Fruit fly (Drosophila melanogaster) whole organism, embryonic: Measurements from ENCODE around the gene Cyp12a5.

Experiments used
- Adf1 ChIP-seq: fragments of 200-800 bp; sonication (Bioruptor generic); IDR thresholded peaks from 2 replicates; pipeline ENCODE4 v1.3.6; 2022; ENCODE audit warnings: missing biosample characterization, missing genetic modification characterization
- Antp ChIP-seq: fragments of 200-800 bp; sonication (Bioruptor generic); optimal IDR thresholded peaks from 3 replicates; lab custom pipeline; 2016; ENCODE audit warnings: missing biosample characterization, missing genetic modification characterization
- BEAF-32 ChIP-seq: fragments of 200-800 bp; sonication (Bioruptor generic); optimal IDR thresholded peaks from 3 replicates; lab custom pipeline; 2017; ENCODE audit warnings: missing biosample characterization, missing genetic modification characterization, mild to moderate bottlenecking, moderate library complexity, missing genetic modification reagents
- Bgb ChIP-seq: fragments of 200-800 bp; sonication (Bioruptor generic); IDR thresholded peaks from 2 replicates; pipeline ENCODE4 v1.3.6; 2022; ENCODE audit warnings: missing biosample characterization, missing genetic modification characterization; ENCODE audit not compliant: partially characterized antibody
- CG10147 ChIP-seq: fragments of 200-800 bp; sonication (Bioruptor generic); optimal IDR thresholded peaks from 2 replicates; lab custom pipeline; 2019; ENCODE audit warnings: missing biosample characterization, mild to moderate bottlenecking, missing genetic modification characterization, moderate library complexity
- CG11456 ChIP-seq: fragments of 200-800 bp; sonication (Bioruptor generic); IDR thresholded peaks from 3 replicates; pipeline ENCODE4 v1.3.6; 2022; ENCODE audit warnings: missing biosample characterization, missing genetic modification characterization
- CG14014 ChIP-seq: fragments of 200-800 bp; sonication (Bioruptor generic); IDR thresholded peaks from 2 replicates; pipeline ENCODE4 v1.3.6; 2022; ENCODE audit warnings: missing biosample characterization, missing genetic modification characterization
- CG17328 ChIP-seq: fragments of 200-800 bp; sonication (Bioruptor generic); IDR thresholded peaks from 2 replicates; pipeline ENCODE4 v1.3.6; 2022; ENCODE audit warnings: missing biosample characterization, missing genetic modification characterization
- CG2875 ChIP-seq: fragments of 200-800 bp; sonication (Bioruptor generic); optimal IDR thresholded peaks from 2 replicates; lab custom pipeline; 2017; ENCODE audit warnings: missing biosample characterization, mild to moderate bottlenecking, missing genetic modification characterization, missing genetic modification reagents
- CG30431 ChIP-seq: fragments of 200-800 bp; sonication (Bioruptor generic); optimal IDR thresholded peaks from 2 replicates; lab custom pipeline; 2017; ENCODE audit warnings: missing biosample characterization, missing genetic modification characterization
- CG31224 ChIP-seq: fragments of 200-800 bp; sonication (Bioruptor generic); IDR thresholded peaks from 2 replicates; pipeline ENCODE4 v1.3.6; 2022; ENCODE audit warnings: missing biosample characterization, missing genetic modification characterization
- CG32532 ChIP-seq: fragments of 200-800 bp; sonication (Bioruptor generic); IDR thresholded peaks from 2 replicates; pipeline ENCODE4 v1.3.6; 2022; ENCODE audit warnings: missing biosample characterization, missing genetic modification characterization
- CG4282 ChIP-seq: fragments of 200-800 bp; sonication (Bioruptor generic); optimal IDR thresholded peaks from 2 replicates; lab custom pipeline; 2016; ENCODE audit warnings: missing biosample characterization, missing genetic modification characterization
- CG6272 ChIP-seq: fragments of 200-800 bp; sonication (Bioruptor generic); IDR thresholded peaks from 2 replicates; pipeline ENCODE4 v1.3.6; 2022; ENCODE audit warnings: missing biosample characterization, missing genetic modification characterization
- CG6791 ChIP-seq: fragments of 200-800 bp; sonication (Bioruptor generic); IDR thresholded peaks from 3 replicates; pipeline ENCODE4 v1.3.6; 2022; ENCODE audit warnings: missing biosample characterization, missing genetic modification characterization; ENCODE audit not compliant: partially characterized antibody
- CG6854 ChIP-seq: fragments of 200-800 bp; sonication (Bioruptor generic); optimal IDR thresholded peaks from 3 replicates; lab custom pipeline; 2017; ENCODE audit warnings: missing biosample characterization, mild to moderate bottlenecking, missing genetic modification characterization
- CG7556 ChIP-seq: fragments of 200-800 bp; sonication (Bioruptor generic); optimal IDR thresholded peaks from 2 replicates; lab custom pipeline; 2017; ENCODE audit warnings: missing biosample characterization, mild to moderate bottlenecking, missing genetic modification characterization
- CG9437 ChIP-seq: fragments of 200-800 bp; sonication (Bioruptor generic); optimal IDR thresholded peaks from 2 replicates; lab custom pipeline; 2018; ENCODE audit warnings: missing biosample characterization, mild to moderate bottlenecking, missing genetic modification characterization
- CG9797 ChIP-seq: fragments of 200-800 bp; sonication (Bioruptor generic); optimal IDR thresholded peaks from 3 replicates; lab custom pipeline; 2018; ENCODE audit warnings: missing biosample characterization, mild to moderate bottlenecking, missing genetic modification characterization
- D ChIP-seq, 2 experiments: fragments of 200-800 bp in 1 of 2; fragments of >200 bp in 1 of 2; sonication (Bioruptor generic) in 1 of 2; optimal IDR thresholded peaks; 2 replicates in 1 of 2; 3 replicates in 1 of 2; lab custom pipeline; 2017; ENCODE audit warnings: mild to moderate bottlenecking in 1 of 2, missing biosample characterization in 1 of 2, missing genetic modification characterization in 1 of 2, missing genetic modification reagents in 1 of 2
- Dbx ChIP-seq: fragments of 200-800 bp; sonication (Bioruptor generic); IDR thresholded peaks from 3 replicates; pipeline ENCODE4 v1.3.6; 2022; ENCODE audit warnings: missing biosample characterization, missing genetic modification characterization
- Drgx ChIP-seq: fragments of 200-800 bp; sonication (Bioruptor generic); IDR thresholded peaks from 2 replicates; pipeline ENCODE4 v1.3.6; 2022; ENCODE audit warnings: missing biosample characterization, missing genetic modification characterization
- MTF-1 ChIP-seq: fragments of 200-800 bp; sonication (Bioruptor generic); optimal IDR thresholded peaks from 2 replicates; lab custom pipeline; 2018; ENCODE audit warnings: missing biosample characterization, mild to moderate bottlenecking, missing genetic modification characterization, borderline replicate concordance
- Nf-YC ChIP-seq: fragments of 200-800 bp; optimal IDR thresholded peaks from 3 replicates; lab custom pipeline; 2019; ENCODE audit warnings: missing biosample characterization, mild to moderate bottlenecking, missing genetic modification characterization, moderate library complexity
- Scr ChIP-seq: fragments of 200-800 bp; sonication (Bioruptor generic); IDR thresholded peaks from 2 replicates; pipeline ENCODE4 v1.3.6; 2022; ENCODE audit warnings: missing biosample characterization, missing genetic modification characterization; ENCODE audit not compliant: partially characterized antibody
- YL-1 ChIP-seq: fragments of 200-800 bp; sonication (Bioruptor generic); optimal IDR thresholded peaks from 3 replicates; lab custom pipeline; 2017; ENCODE audit warnings: missing biosample characterization, mild to moderate bottlenecking, missing genetic modification characterization
- bsh ChIP-seq, 2 experiments: fragments of 200-800 bp; sonication (Bioruptor generic); optimal IDR thresholded peaks; 2 replicates each; lab custom pipeline; 2017 to 2018; ENCODE audit warnings: mild to moderate bottlenecking in 2 of 2, missing biosample characterization in 2 of 2, missing genetic modification characterization in 2 of 2, moderate library complexity in 1 of 2
- cad ChIP-seq: fragments of >200 bp; optimal IDR thresholded peaks from 2 replicates; lab custom pipeline; 2017; ENCODE audit warnings: missing biosample characterization, missing genetic modification characterization
- cas ChIP-seq: fragments of 200-800 bp; sonication (Bioruptor generic); IDR thresholded peaks from 2 replicates; pipeline ENCODE4 v1.3.6; 2022; ENCODE audit warnings: missing biosample characterization, missing genetic modification characterization
- chinmo ChIP-seq: fragments of 200-800 bp; sonication (Bioruptor generic); IDR thresholded peaks from 4 replicates; pipeline ENCODE4 v1.3.6; 2022; ENCODE audit warnings: missing biosample characterization, missing genetic modification characterization; ENCODE audit not compliant: partially characterized antibody
- exex ChIP-seq: fragments of 200-800 bp; sonication (Bioruptor generic); optimal IDR thresholded peaks from 4 replicates; lab custom pipeline; 2018; ENCODE audit warnings: missing biosample characterization, mild to moderate bottlenecking, missing genetic modification characterization, moderate library complexity
- fru ChIP-seq: fragments of >200 bp; optimal IDR thresholded peaks from 2 replicates; lab custom pipeline; 2017
- grn ChIP-seq: fragments of 200-800 bp; sonication (Bioruptor generic); optimal IDR thresholded peaks from 3 replicates; lab custom pipeline; 2017; ENCODE audit warnings: missing biosample characterization, missing genetic modification characterization
- gt ChIP-seq: fragments of 200-800 bp; sonication (Bioruptor generic); IDR thresholded peaks from 2 replicates; pipeline ENCODE4 v1.3.6; 2022; ENCODE audit warnings: missing biosample characterization, missing genetic modification characterization
- lab ChIP-seq: fragments of 200-800 bp; sonication (Bioruptor generic); optimal IDR thresholded peaks from 3 replicates; lab custom pipeline; 2017; ENCODE audit warnings: missing biosample characterization, missing genetic modification characterization, mild to moderate bottlenecking, moderate library complexity, missing genetic modification reagents
- lola ChIP-seq, 3 experiments: fragments of >200 bp in 2 of 3; fragments of 200-800 bp in 1 of 3; sonication (Bioruptor generic) in 1 of 3; optimal IDR thresholded peaks; 2 replicates each; lab custom pipeline; 2017 to 2019; ENCODE audit warnings: missing biosample characterization in 3 of 3, missing genetic modification characterization in 3 of 3, mild to moderate bottlenecking in 1 of 3, moderate library complexity in 1 of 3
- pita ChIP-seq: fragments of 200-800 bp; sonication (Bioruptor generic); optimal IDR thresholded peaks from 2 replicates; lab custom pipeline; 2017; ENCODE audit warnings: missing biosample characterization, mild to moderate bottlenecking, missing genetic modification characterization
- pros ChIP-seq: fragments of 200-800 bp; sonication (Bioruptor generic); optimal IDR thresholded peaks from 3 replicates; lab custom pipeline; 2019; ENCODE audit warnings: missing biosample characterization, mild to moderate bottlenecking, missing genetic modification characterization, moderate library complexity
- seq ChIP-seq: fragments of 200-800 bp; sonication (Bioruptor generic); IDR thresholded peaks from 2 replicates; pipeline ENCODE4 v1.3.6; 2022; ENCODE audit warnings: missing biosample characterization, missing genetic modification characterization
- sna ChIP-seq: fragments of 200-800 bp; sonication (Bioruptor generic); IDR thresholded peaks from 2 replicates; pipeline ENCODE4 v1.3.6; 2022; ENCODE audit warnings: missing biosample characterization, missing genetic modification characterization; ENCODE audit not compliant: partially characterized antibody
- so ChIP-seq: fragments of 200-800 bp; sonication (Bioruptor generic); IDR thresholded peaks from 3 replicates; pipeline ENCODE4 v1.3.6; 2022; ENCODE audit warnings: missing biosample characterization, missing genetic modification characterization
- sqz ChIP-seq: fragments of 200-800 bp; sonication (Bioruptor generic); optimal IDR thresholded peaks from 3 replicates; lab custom pipeline; 2018; ENCODE audit warnings: missing biosample characterization, mild to moderate bottlenecking, missing genetic modification characterization
- twi ChIP-seq: fragments of 200-800 bp; optimal IDR thresholded peaks from 2 replicates; lab custom pipeline; 2019; ENCODE audit warnings: missing biosample characterization, mild to moderate bottlenecking, missing genetic modification characterization, moderate library complexity
- zen2 ChIP-seq: fragments of 200-800 bp; sonication (Bioruptor generic); IDR thresholded peaks from 3 replicates; pipeline ENCODE4 v1.3.6; 2022; ENCODE audit warnings: missing biosample characterization, missing genetic modification characterization; ENCODE audit not compliant: partially characterized antibody

Cyp12a5 gene

dm6 chr3R:19162135-19162616, 29.7 kb downstream of the Cyp12a5 start, which contains the start of the genes CG42359 and Nsun5 (continued):
- TF ChIP-seq CG6791 (GFP tag; lab: Robert Waterston, UW): peak; percentile 86
- TF ChIP-seq CG6272 (GFP tag; lab: Robert Waterston, UW): peak; percentile 82
- no peak for TF ChIP-seq fru (lab: Kevin White, UChicago)
- TF ChIP-seq exex (tag; lab: Kevin White, UChicago): peak; percentile 73
- peak; percentile 70 for TF ChIP-seq CG30431 (GFP tag; lab: Kevin White, UChicago)
- TF ChIP-seq seq (GFP tag; lab: Robert Waterston, UW): peak; percentile 81
- peak; percentile 93 for TF ChIP-seq sqz (GFP tag; lab: Kevin White, UChicago)
- peak; percentile 72 for TF ChIP-seq cas
- peak; percentile 92 for TF ChIP-seq Scr (GFP tag; lab: Robert Waterston, UW)
- TF ChIP-seq CG10147 (GFP tag; lab: Kevin White, UChicago): peak; percentile 85
- peak in 1 of 3 experiments; percentile 83 for TF ChIP-seq lola (GFP tag; optimal IDR thresholded peaks at IDR 0.05; lab: Kevin White, UChicago)
- TF ChIP-seq zen2 (GFP tag; lab: Robert Waterston, UW): peak; percentile 85; the same call in 2 of the 3 replicates
- peak; percentile 88 for TF ChIP-seq CG9797
- no peak for TF ChIP-seq pita
- TF ChIP-seq CG7556 (GFP tag; lab: Kevin White, UChicago): peak; percentile 81

DNA sequence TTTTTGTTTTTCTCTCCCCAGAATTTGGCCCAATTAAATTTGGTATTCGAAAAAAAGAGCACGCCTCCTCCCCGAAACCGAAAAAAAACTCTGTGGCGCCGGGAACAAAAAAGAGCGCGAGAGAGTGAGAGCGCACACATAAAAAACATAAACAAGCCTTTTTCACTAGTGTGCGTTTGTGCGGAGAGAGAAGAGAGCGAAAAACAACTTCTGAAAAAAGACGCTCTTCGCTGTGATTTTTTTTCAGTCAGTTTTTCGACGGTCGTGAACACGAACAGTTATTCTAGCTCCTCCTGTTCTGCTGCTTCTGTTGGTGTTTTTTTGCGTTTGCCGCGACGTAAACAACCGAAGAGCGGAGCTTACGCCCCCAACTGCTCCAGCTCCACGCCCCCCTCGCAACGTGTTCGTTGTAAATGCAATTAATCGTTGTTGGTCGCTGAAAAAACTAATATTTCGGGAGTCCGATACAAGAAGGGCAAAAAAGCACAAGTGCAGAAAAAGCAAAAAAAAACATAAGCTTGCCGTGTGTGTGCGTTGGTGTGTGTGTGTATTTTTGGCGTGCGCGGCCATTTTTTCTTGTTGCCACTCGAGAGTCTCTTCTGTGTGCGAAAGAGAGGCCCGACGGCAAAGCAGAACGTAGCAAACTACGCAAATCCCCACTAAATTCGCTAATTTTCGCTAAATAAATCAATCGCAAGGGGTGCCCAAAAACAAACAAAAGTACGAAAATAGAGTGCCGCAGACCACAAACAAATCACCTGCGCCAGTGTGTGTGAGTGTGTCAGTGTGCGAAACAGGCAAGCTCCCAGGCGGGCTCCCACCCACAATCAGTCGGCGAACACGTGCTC, 31.7 kb downstream of the Cyp12a5 start, which contains the start of gene sqz:
TSS of gene sqz (plus strand) at position 240 of the 848 bp plus-strand sequence.
- peak; percentile 47; the same call in 1 of the 2 replicates for TF ChIP-seq Adf1 (GFP tag; lab: Robert Waterston, UW)
- no peak for TF ChIP-seq D (optimal IDR thresholded peaks at IDR 0.05; lab: Kevin White, UChicago)
- TF ChIP-seq D (GFP tag; optimal IDR thresholded peaks at IDR 0.05; lab: Kevin White, UChicago): peak; percentile 4
- no peak for TF ChIP-seq CG11456
- no peak for TF ChIP-seq gt
- peak; percentile 61; the same call in 1 of the 2 replicates for TF ChIP-seq CG32532 (GFP tag; lab: Robert Waterston, UW)
- TF ChIP-seq Scr (GFP tag; lab: Robert Waterston, UW): peak; percentile 38
- TF ChIP-seq Dbx (GFP tag; lab: Robert Waterston, UW): peak; percentile 35; the same call in 1 of the 3 replicates
- 0 out of 3 replicates have a peak, but pooled peaks have one; percentile 37 for TF ChIP-seq zen2 (GFP tag; lab: Robert Waterston, UW)
- peak; percentile 37 for TF ChIP-seq lab (GFP tag; lab: Kevin White, UChicago)
- TF ChIP-seq CG4282 (GFP tag; lab: Kevin White, UChicago): no peak
- TF ChIP-seq Nf-YC (tag; lab: Kevin White, UChicago): peak; percentile 19
- no peak for TF ChIP-seq CG2875 (GFP tag; lab: Kevin White, UChicago)
- peak; percentile 29 for TF ChIP-seq MTF-1
- TF ChIP-seq bsh (GFP tag; optimal IDR thresholded peaks at IDR 0.05; lab: Kevin White, UChicago): peak in 1 of 2 experiments; percentile 84
- peak; percentile 9 for TF ChIP-seq pros (GFP tag; lab: Kevin White, UChicago)
- peak; percentile 42; the same call in 1 of the 3 replicates for TF ChIP-seq so
- TF ChIP-seq chinmo: peak; percentile 82; the same call in 3 of the 4 replicates
- TF ChIP-seq BEAF-32 (GFP tag; lab: Kevin White, UChicago): peak; percentile 23
- peak; percentile 45 for TF ChIP-seq Bgb (GFP tag; lab: Robert Waterston, UW)
- TF ChIP-seq CG9437 (GFP tag; lab: Kevin White, UChicago): peak; percentile 56
- TF ChIP-seq CG6854 (GFP tag; lab: Kevin White, UChicago): peak; percentile 61
- no peak for TF ChIP-seq twi (tag; lab: Kevin White, UChicago)
- TF ChIP-seq cad (GFP tag; lab: Kevin White, UChicago): no peak
- TF ChIP-seq Antp (GFP tag; lab: Kevin White, UChicago): no peak
- no peak for TF ChIP-seq grn (GFP tag; lab: Kevin White, UChicago)
- peak; percentile 5; the same call in 1 of the 2 replicates for TF ChIP-seq CG14014 (GFP tag; lab: Robert Waterston, UW)
- TF ChIP-seq Drgx (GFP tag; lab: Robert Waterston, UW): peak; percentile 79
- peak; percentile 49; the same call in 1 of the 2 replicates for TF ChIP-seq sna (GFP tag; lab: Robert Waterston, UW)
- no peak for TF ChIP-seq CG31224
- peak; percentile 33 for TF ChIP-seq YL-1 (GFP tag; lab: Kevin White, UChicago)
- 0 out of 2 replicates have a peak, but pooled peaks have one; percentile 31 for TF ChIP-seq CG17328 (GFP tag; lab: Robert Waterston, UW)
